Worm (Caenorhabditis elegans): ENCODE measurements around the gene fbxa-169.
A peak's percentile ranks its signal among the peaks of the same experiment; 100 is the strongest.

Gene fbxa-169

ce11 chrII:13681063-13681462 lies 32.7 kb downstream of the fbxa-169 start (continued):
- TF ChIP-seq nhr-12 (tag; optimal IDR thresholded peaks at IDR 0.05), result no peak
- TF ChIP-seq C16A3.4 (tag; optimal IDR thresholded peaks at IDR 0.05), result peak; percentile 18
- no peak for TF ChIP-seq ceh-63 (GFP tag; optimal IDR thresholded peaks at IDR 0.05)
- no peak for TF ChIP-seq tlp-1 (tag; optimal IDR thresholded peaks at IDR 0.05)
- no peak for TF ChIP-seq aly-2 (tag; optimal IDR thresholded peaks at IDR 0.05)
- no peak for TF ChIP-seq ztf-11 (tag; optimal IDR thresholded peaks at IDR 0.05)

- peak; percentile 0 for TF ChIP-seq nhr-85 (tag)
- TF ChIP-seq unc-98 (GFP tag; IDR thresholded peaks at IDR 0.05), result no peak
These were observed 37.3 kb downstream of the fbxa-169 start for ce11 chrII:13685581-13685980.

ce11 chrII:13694712-13695111 lies 46.4 kb downstream of the fbxa-169 start, which contains the start of gene rpoa-1:
TSS of gene rpoa-1 (minus strand) at chrII:13694795.
- TF ChIP-seq mab-9 (GFP tag; IDR thresholded peaks at IDR 0.05) (no peak), lin-15B (tag; optimal IDR thresholded peaks at IDR 0.05) (no peak), nhr-85 (tag) (no peak), zip-4 (GFP tag; optimal IDR thresholded peaks at IDR 0.05) (no peak), vab-15 (tag; optimal IDR thresholded peaks at IDR 0.05) (no peak), nhr-11 (tag; optimal IDR thresholded peaks at IDR 0.05) (no peak), ets-5 (GFP tag; IDR thresholded peaks at IDR 0.05) (no peak), lin-13 (GFP tag; optimal IDR thresholded peaks at IDR 0.05) (no peak), pax-3 (tag; optimal IDR thresholded peaks at IDR 0.05) (no peak), blmp-1 (tag; optimal IDR thresholded peaks at IDR 0.05) (no peak), ceh-63 (GFP tag; optimal IDR thresholded peaks at IDR 0.05) (no peak), hlh-4 (tag; optimal IDR thresholded peaks at IDR 0.05) (no peak), fos-1 (tag; optimal IDR thresholded peaks at IDR 0.05) (no peak), nhr-84 (tag; optimal IDR thresholded peaks at IDR 0.05) (no peak), lin-35 (GFP tag; optimal IDR thresholded peaks at IDR 0.05) (peak; percentile 35 to 53), egl-13 (tag; optimal IDR thresholded peaks at IDR 0.05) (no peak), Y116A8C.19 (tag; optimal IDR thresholded peaks at IDR 0.05; ENCODE audit: borderline replicate concordance) (no peak), nhr-28 (tag; optimal IDR thresholded peaks at IDR 0.05) (no peak), unc-62 (GFP tag; optimal IDR thresholded peaks at IDR 0.05) (no peak), elt-2 (tag; optimal IDR thresholded peaks at IDR 0.05) (no peak), dsc-1 (tag; optimal IDR thresholded peaks at IDR 0.05) (no peak), F16B12.6 (tag; optimal IDR thresholded peaks at IDR 0.05) (peak; percentile 92), ztf-4 (tag; optimal IDR thresholded peaks at IDR 0.05) (no peak), unc-30 (tag; optimal IDR thresholded peaks at IDR 0.05) (no peak), zag-1 (tag; optimal IDR thresholded peaks at IDR 0.05) (no peak), rnt-1 (tag; optimal IDR thresholded peaks at IDR 0.05) (no peak), nhr-20 (tag; optimal IDR thresholded peaks at IDR 0.05) (peak; percentile 26), snu-23 (GFP tag; optimal IDR thresholded peaks at IDR 0.05) (peak; percentile 35), swsn-7 (tag; optimal IDR thresholded peaks at IDR 0.05) (no peak), ceh-82 (tag; optimal IDR thresholded peaks at IDR 0.05) (peak in 1 of 3 experiments; percentile 6), mef-2 (tag; optimal IDR thresholded peaks at IDR 0.05) (no peak), nhr-19 (GFP tag; conservative IDR thresholded peaks at IDR 0.05) (peak; percentile 30; the same call in 1 of the 2 replicates), aly-2 (tag; optimal IDR thresholded peaks at IDR 0.05) (no peak), mep-1 (tag; optimal IDR thresholded peaks at IDR 0.05) (peak; percentile 73), nhr-77 (tag; optimal IDR thresholded peaks at IDR 0.05) (no peak), mdl-1 (tag; optimal IDR thresholded peaks at IDR 0.05) (no peak), ces-1 (GFP tag; optimal IDR thresholded peaks at IDR 0.05) (no peak), fkh-4 (tag; optimal IDR thresholded peaks at IDR 0.05; ENCODE audit: borderline replicate concordance) (no peak), tlp-1 (tag; optimal IDR thresholded peaks at IDR 0.05) (no peak), skn-1 (tag; optimal IDR thresholded peaks at IDR 0.05) (no peak), pqm-1 (tag; optimal IDR thresholded peaks at IDR 0.05) (no peak), jun-1 (tag; optimal IDR thresholded peaks at IDR 0.05) (no peak), pag-3 (tag; optimal IDR thresholded peaks at IDR 0.05; ENCODE audit: borderline replicate concordance, insufficient read depth) (no peak), elt-3 (tag; optimal IDR thresholded peaks at IDR 0.05) (no peak), egl-27 (tag; optimal IDR thresholded peaks at IDR 0.05) (no peak), aha-1 (tag; optimal IDR thresholded peaks at IDR 0.05) (no peak)

Data from whole organism, L1 larva.